Fruit fly (Drosophila melanogaster) whole organism, embryonic: ENCODE data around the gene CG1840.

Source experiments
- Antp ChIP-seq: fragments of 200-800 bp; sonication (Bioruptor generic); optimal IDR thresholded peaks from 3 replicates; lab custom pipeline; 2016; ENCODE audit warnings: missing biosample characterization, missing genetic modification characterization
- Atf6 ChIP-seq: fragments of 200-800 bp; sonication (Bioruptor generic); IDR thresholded peaks from 2 replicates; pipeline ENCODE4 v1.3.6; 2022; ENCODE audit warnings: missing biosample characterization, missing genetic modification characterization
- CG10209 ChIP-seq: fragments of 200-800 bp; sonication (Bioruptor generic); optimal IDR thresholded peaks from 3 replicates; lab custom pipeline; 2017; ENCODE audit warnings: missing biosample characterization, mild to moderate bottlenecking, missing genetic modification characterization, missing genetic modification reagents
- CG10979 ChIP-seq: fragments of 200-800 bp; sonication (Bioruptor generic); optimal IDR thresholded peaks from 2 replicates; lab custom pipeline; 2018; ENCODE audit warnings: missing biosample characterization, mild to moderate bottlenecking, missing genetic modification characterization, moderate library complexity
- CG11695 ChIP-seq: fragments of 200-800 bp; sonication (Bioruptor generic); IDR thresholded peaks from 3 replicates; pipeline ENCODE4 v1.3.6; 2022; ENCODE audit warnings: missing biosample characterization, missing genetic modification characterization
- CG11696 ChIP-seq: fragments of 200-800 bp; sonication (Bioruptor generic); IDR thresholded peaks from 2 replicates; pipeline ENCODE4 v1.3.6; 2022; ENCODE audit warnings: missing biosample characterization, missing genetic modification characterization
- CG13287 ChIP-seq: fragments of 200-800 bp; sonication (Bioruptor generic); IDR thresholded peaks from 2 replicates; pipeline ENCODE4 v1.3.6; 2022; ENCODE audit warnings: missing biosample characterization, missing genetic modification characterization; ENCODE audit not compliant: partially characterized antibody
- CG15479 ChIP-seq: fragments of 200-800 bp; sonication (Bioruptor generic); optimal IDR thresholded peaks from 3 replicates; lab custom pipeline; 2019; ENCODE audit warnings: missing biosample characterization, mild to moderate bottlenecking, missing genetic modification characterization, moderate library complexity
- CG16779 ChIP-seq: fragments of 200-800 bp; sonication (Bioruptor generic); IDR thresholded peaks from 2 replicates; pipeline ENCODE4 v1.3.6; 2022; ENCODE audit warnings: missing biosample characterization, missing genetic modification characterization
- CG2116 ChIP-seq: fragments of 200-800 bp; sonication (Bioruptor generic); optimal IDR thresholded peaks from 3 replicates; lab custom pipeline; 2018; ENCODE audit warnings: missing biosample characterization, mild to moderate bottlenecking, missing genetic modification characterization
- CG2889 ChIP-seq: fragments of 200-800 bp; sonication (Bioruptor generic); IDR thresholded peaks from 3 replicates; pipeline ENCODE4 v1.3.6; 2022; ENCODE audit warnings: missing biosample characterization, missing genetic modification characterization
- CG31441 ChIP-seq: fragments of 200-800 bp; sonication (Bioruptor generic); IDR thresholded peaks from 2 replicates; pipeline ENCODE4 v1.3.6; 2022; ENCODE audit warnings: missing biosample characterization, missing genetic modification characterization
- CG33213 ChIP-seq: fragments of 200-800 bp; sonication (Bioruptor generic); optimal IDR thresholded peaks from 3 replicates; lab custom pipeline; 2016; ENCODE audit warnings: missing biosample characterization, missing genetic modification characterization
- CG34422 ChIP-seq: fragments of 200-800 bp; sonication (Bioruptor generic); IDR thresholded peaks from 3 replicates; pipeline ENCODE4 v1.3.6; 2022; ENCODE audit warnings: missing biosample characterization, missing genetic modification characterization
- CG4328 ChIP-seq: fragments of 200-800 bp; sonication (Bioruptor generic); optimal IDR thresholded peaks from 3 replicates; lab custom pipeline; 2017; ENCODE audit warnings: missing biosample characterization, missing genetic modification reagents, missing genetic modification characterization
- CG4360 ChIP-seq: fragments of 200-800 bp; sonication (Bioruptor generic); IDR thresholded peaks from 2 replicates; pipeline ENCODE4 v1.3.6; 2022; ENCODE audit warnings: missing biosample characterization, missing genetic modification characterization
- CG6683 ChIP-seq: fragments of 200-800 bp; sonication (Bioruptor generic); optimal IDR thresholded peaks from 2 replicates; lab custom pipeline; 2017; ENCODE audit warnings: missing biosample characterization, mild to moderate bottlenecking, missing genetic modification characterization, missing genetic modification reagents
- CG7963 ChIP-seq: fragments of 200-800 bp; sonication (Bioruptor generic); IDR thresholded peaks from 3 replicates; pipeline ENCODE4 v1.3.6; 2022; ENCODE audit warnings: missing biosample characterization, missing genetic modification characterization; ENCODE audit not compliant: partially characterized antibody
- CG9609 ChIP-seq: fragments of 200-800 bp; sonication (Bioruptor generic); optimal IDR thresholded peaks from 3 replicates; lab custom pipeline; 2016; ENCODE audit warnings: missing biosample characterization, missing genetic modification characterization
- Dip2 ChIP-seq: fragments of 200-800 bp; sonication (Bioruptor generic); IDR thresholded peaks from 2 replicates; pipeline ENCODE4 v1.3.6; 2022; ENCODE audit warnings: missing biosample characterization, missing genetic modification characterization
- Fer1 ChIP-seq: fragments of 200-800 bp; sonication (Bioruptor generic); optimal IDR thresholded peaks from 2 replicates; lab custom pipeline; 2017; ENCODE audit warnings: missing biosample characterization, mild to moderate bottlenecking, missing genetic modification characterization
- Fer2 ChIP-seq: fragments of 200-800 bp; sonication (Bioruptor generic); optimal IDR thresholded peaks from 2 replicates; lab custom pipeline; 2018; ENCODE audit warnings: missing biosample characterization, mild to moderate bottlenecking, missing genetic modification characterization, moderate library complexity
- H15 ChIP-seq: fragments of 200-800 bp; sonication (Bioruptor generic); IDR thresholded peaks from 3 replicates; pipeline ENCODE4 v1.3.6; 2022; ENCODE audit warnings: missing biosample characterization, missing genetic modification characterization
- HLHmδ ChIP-seq: fragments of 200-800 bp; sonication (Bioruptor generic); optimal IDR thresholded peaks from 2 replicates; lab custom pipeline; 2018; ENCODE audit warnings: missing biosample characterization, mild to moderate bottlenecking, missing genetic modification characterization, moderate library complexity
- Lpt ChIP-seq: fragments of >200 bp; optimal IDR thresholded peaks from 2 replicates; lab custom pipeline; 2018; ENCODE audit warnings: missing biosample characterization, missing genetic modification characterization
- PHDP ChIP-seq: fragments of 200-800 bp; sonication (Bioruptor generic); optimal IDR thresholded peaks from 3 replicates; lab custom pipeline; 2018; ENCODE audit warnings: missing biosample characterization, mild to moderate bottlenecking, missing genetic modification characterization, moderate library complexity
- Poxn ChIP-seq: fragments of 200-800 bp; sonication (Bioruptor generic); IDR thresholded peaks from 2 replicates; pipeline ENCODE4 v1.3.6; 2022; ENCODE audit warnings: missing biosample characterization, missing genetic modification characterization
- Sox100B ChIP-seq: fragments of 200-800 bp; sonication (Bioruptor generic); optimal IDR thresholded peaks from 3 replicates; lab custom pipeline; 2018; ENCODE audit warnings: missing biosample characterization, mild to moderate bottlenecking, missing genetic modification characterization
- Sox102F ChIP-seq: fragments of 200-800 bp; sonication (Bioruptor generic); optimal IDR thresholded peaks from 2 replicates; lab custom pipeline; 2018; ENCODE audit warnings: missing biosample characterization, mild to moderate bottlenecking, missing genetic modification characterization, moderate library complexity
- Xbp1 ChIP-seq: fragments of 200-800 bp; sonication (Bioruptor generic); optimal IDR thresholded peaks from 3 replicates; lab custom pipeline; 2016; ENCODE audit warnings: missing biosample characterization, mild to moderate bottlenecking, missing genetic modification characterization
- ab ChIP-seq: fragments of 200-800 bp; sonication (Bioruptor generic); optimal IDR thresholded peaks from 2 replicates; lab custom pipeline; 2016; ENCODE audit warnings: missing biosample characterization, missing genetic modification characterization
- ara ChIP-seq: fragments of 200-800 bp; sonication (Bioruptor generic); IDR thresholded peaks from 2 replicates; pipeline ENCODE4 v1.3.6; 2022; ENCODE audit warnings: missing biosample characterization, missing genetic modification characterization
- ash1 ChIP-seq: fragments of 200-800 bp; sonication (Bioruptor generic); optimal IDR thresholded peaks from 2 replicates; lab custom pipeline; 2018; ENCODE audit warnings: missing biosample characterization, mild to moderate bottlenecking, missing genetic modification characterization
- bcd ChIP-seq: fragments of 200-800 bp; sonication (Bioruptor generic); optimal IDR thresholded peaks from 2 replicates; lab custom pipeline; 2017; ENCODE audit warnings: missing biosample characterization, mild to moderate bottlenecking, missing genetic modification characterization
- cg ChIP-seq: fragments of 200-800 bp; sonication (Bioruptor generic); optimal IDR thresholded peaks from 3 replicates; lab custom pipeline; 2019; ENCODE audit warnings: missing biosample characterization, mild to moderate bottlenecking, missing genetic modification characterization, moderate library complexity
- chm ChIP-seq: fragments of 200-800 bp; sonication (Bioruptor generic); IDR thresholded peaks from 2 replicates; pipeline ENCODE4 v1.3.6; 2022; ENCODE audit warnings: missing biosample characterization, missing genetic modification characterization
- dm ChIP-seq: fragments of 200-800 bp; sonication (Bioruptor generic); optimal IDR thresholded peaks from 3 replicates; lab custom pipeline; 2016; ENCODE audit warnings: missing biosample characterization, missing genetic modification characterization
- ewg ChIP-seq: fragments of 200-800 bp; sonication (Bioruptor generic); optimal IDR thresholded peaks from 3 replicates; lab custom pipeline; 2017; ENCODE audit warnings: mild to moderate bottlenecking, missing biosample characterization, missing genetic modification reagents, missing genetic modification characterization
- gcm ChIP-seq: fragments of 200-800 bp; sonication (Bioruptor generic); optimal IDR thresholded peaks from 2 replicates; lab custom pipeline; 2019; ENCODE audit warnings: missing biosample characterization, mild to moderate bottlenecking, missing genetic modification characterization, moderate library complexity
- gsb ChIP-seq: fragments of 200-800 bp; sonication (Bioruptor generic); IDR thresholded peaks from 2 replicates; pipeline ENCODE4 v1.3.6; 2022; ENCODE audit warnings: missing biosample characterization, missing genetic modification characterization
- hkb ChIP-seq, 2 experiments: fragments of 200-800 bp in 1 of 2; fragments of >200 bp in 1 of 2; sonication (Bioruptor generic) in 1 of 2; IDR thresholded peaks in 1 of 2; optimal IDR thresholded peaks in 1 of 2; 2 replicates each; pipeline versions ENCODE4 v1.3.6 to Lab custom; 2017 to 2022; ENCODE audit warnings: missing biosample characterization in 1 of 2, missing genetic modification characterization in 1 of 2
- jumu ChIP-seq: fragments of 200-800 bp; sonication (Bioruptor generic); optimal IDR thresholded peaks from 3 replicates; lab custom pipeline; 2016; ENCODE audit warnings: missing biosample characterization, missing genetic modification characterization
- lab ChIP-seq: fragments of 200-800 bp; sonication (Bioruptor generic); optimal IDR thresholded peaks from 3 replicates; lab custom pipeline; 2017; ENCODE audit warnings: missing biosample characterization, missing genetic modification characterization, mild to moderate bottlenecking, moderate library complexity, missing genetic modification reagents
- lola ChIP-seq, 3 experiments: fragments of >200 bp in 2 of 3; fragments of 200-800 bp in 1 of 3; sonication (Bioruptor generic) in 1 of 3; optimal IDR thresholded peaks; 2 replicates each; lab custom pipeline; 2017 to 2019; ENCODE audit warnings: missing biosample characterization in 3 of 3, missing genetic modification characterization in 3 of 3, mild to moderate bottlenecking in 1 of 3, moderate library complexity in 1 of 3
- mld ChIP-seq: fragments of 200-800 bp; sonication (Bioruptor generic); IDR thresholded peaks from 3 replicates; pipeline ENCODE4 v1.3.6; 2022; ENCODE audit warnings: missing biosample characterization, missing genetic modification characterization; ENCODE audit not compliant: partially characterized antibody
- p53 ChIP-seq: fragments of 200-800 bp; sonication (Bioruptor generic); optimal IDR thresholded peaks from 2 replicates; lab custom pipeline; 2016; ENCODE audit warnings: missing biosample characterization, missing genetic modification characterization
- row ChIP-seq: fragments of 200-800 bp; sonication (Bioruptor generic); IDR thresholded peaks from 3 replicates; pipeline ENCODE4 v1.3.6; 2022; ENCODE audit warnings: missing biosample characterization, missing genetic modification characterization
- schlank ChIP-seq: fragments of 200-800 bp; sonication (Bioruptor generic); optimal IDR thresholded peaks from 2 replicates; lab custom pipeline; 2018; ENCODE audit warnings: missing biosample characterization, mild to moderate bottlenecking, missing genetic modification characterization
- slp2 ChIP-seq: fragments of 200-800 bp; sonication (Bioruptor generic); optimal IDR thresholded peaks from 2 replicates; lab custom pipeline; 2016; ENCODE audit warnings: missing biosample characterization, missing genetic modification characterization
- wek ChIP-seq: fragments of 200-800 bp; sonication (Bioruptor generic); optimal IDR thresholded peaks from 3 replicates; lab custom pipeline; 2018; ENCODE audit warnings: missing biosample characterization, mild to moderate bottlenecking, missing genetic modification characterization, moderate library complexity

The CG1840 gene

dm6 chrX:11885356-11885755 is 2.8 kb upstream of the CG1840 start (continued):
- TF ChIP-seq wek (no peak), row (GFP tag; lab: Robert Waterston, UW) (peak; percentile 79), lab (GFP tag; lab: Kevin White, UChicago) (peak; percentile 61), CG4360 (no peak), CG9609 (GFP tag; lab: Kevin White, UChicago) (no peak), CG11696 (GFP tag; lab: Robert Waterston, UW) (no peak), Antp (GFP tag; lab: Kevin White, UChicago) (no peak), jumu (GFP tag; lab: Kevin White, UChicago) (no peak), Dip2 (GFP tag; lab: Robert Waterston, UW) (no peak), Xbp1 (peak; percentile 33), CG34422 (GFP tag; lab: Robert Waterston, UW) (no peak), chm (0 out of 2 replicates have a peak, but pooled peaks have one; percentile 15), schlank (tag; lab: Kevin White, UChicago) (no peak), CG10209 (GFP tag; lab: Kevin White, UChicago) (peak; percentile 65), hkb (optimal IDR thresholded peaks at IDR 0.05; lab: Kevin White, UChicago) (no peak), hkb (GFP tag; IDR thresholded peaks at IDR 0.05; lab: Robert Waterston, UW) (peak; percentile 55), lola (GFP tag; optimal IDR thresholded peaks at IDR 0.05; lab: Kevin White, UChicago) (no peak), CG33213 (GFP tag; lab: Kevin White, UChicago) (no peak), HLHmδ (GFP tag; lab: Kevin White, UChicago) (no peak), gsb (GFP tag; lab: Robert Waterston, UW) (no peak), ab (GFP tag; lab: Kevin White, UChicago) (no peak), CG2116 (no peak), CG31441 (0 out of 2 replicates have a peak, but pooled peaks have one; percentile 33), p53 (GFP tag; lab: Kevin White, UChicago) (no peak), gcm (GFP tag; lab: Kevin White, UChicago) (no peak), CG16779 (GFP tag; lab: Robert Waterston, UW) (no peak), Atf6 (peak; percentile 59; the same call in 1 of the 2 replicates), CG15479 (no peak), CG2889 (no peak), CG10979 (tag; lab: Kevin White, UChicago) (peak; percentile 18), dm (GFP tag; lab: Kevin White, UChicago) (no peak), PHDP (peak; percentile 64), H15 (no peak), ewg (GFP tag; lab: Kevin White, UChicago) (peak; percentile 6), bcd (GFP tag; lab: Kevin White, UChicago) (peak; percentile 48), ash1 (GFP tag; lab: Kevin White, UChicago) (no peak), Fer2 (peak; percentile 27), CG6683 (GFP tag; lab: Kevin White, UChicago) (peak; percentile 5), mld (GFP tag; lab: Robert Waterston, UW) (no peak), Fer1 (GFP tag; lab: Kevin White, UChicago) (peak; percentile 50), slp2 (no peak), CG13287 (GFP tag; lab: Robert Waterston, UW) (no peak), CG7963 (GFP tag; lab: Robert Waterston, UW) (no peak), Poxn (GFP tag; lab: Robert Waterston, UW) (no peak), ara (GFP tag; lab: Robert Waterston, UW) (no peak), cg (GFP tag; lab: Kevin White, UChicago) (no peak), CG11695 (GFP tag; lab: Robert Waterston, UW) (peak; percentile 19; the same call in 1 of the 3 replicates), CG4328 (GFP tag; lab: Kevin White, UChicago) (peak; percentile 46), Sox102F (peak; percentile 44), Sox100B (GFP tag; lab: Kevin White, UChicago) (peak; percentile 51), Lpt (no peak)
